Fruit fly (Drosophila melanogaster) S2 (cell line): ENCODE results near the gene CG8673.

Experiments
- CG8478 ChIP-seq: fragments of >200 bp; optimal IDR thresholded peaks from 2 replicates; lab custom pipeline; 2018
- CTCF ChIP-seq, 2 experiments: fragments of >200 bp; optimal IDR thresholded peaks; 2 replicates each; lab custom pipeline; 2018

- TF ChIP-seq CTCF (optimal IDR thresholded peaks at IDR 0.05; lab: Kevin White, UChicago) = no peak
- TF ChIP-seq CG8478 (lab: Kevin White, UChicago) = no peak
These were observed 43.9 kb downstream of the CG8673 start for dm6 chr2L:8168075-8168474.
